Fruit fly (Drosophila melanogaster) whole organism, prepupa: ENCODE data around the gene CG13837.

Experiments used
- CG10631 ChIP-seq: fragments of 200-800 bp; sonication (Bioruptor generic); optimal IDR thresholded peaks from 2 replicates; lab custom pipeline; 2016; ENCODE audit warnings: missing biosample characterization, missing genetic modification characterization
- CG11902 ChIP-seq: fragments of 200-800 bp; sonication (Bioruptor generic); optimal IDR thresholded peaks from 3 replicates; lab custom pipeline; 2016; ENCODE audit warnings: missing biosample characterization, missing genetic modification characterization
- CG16779 ChIP-seq: fragments of 200-800 bp; sonication (Bioruptor generic); optimal IDR thresholded peaks from 3 replicates; lab custom pipeline; 2017; ENCODE audit warnings: missing biosample characterization, mild to moderate bottlenecking, missing genetic modification characterization
- CG8119 ChIP-seq: fragments of 200-800 bp; sonication (Bioruptor generic); IDR thresholded peaks from 3 replicates; pipeline ENCODE4 v1.3.6; 2022; ENCODE audit warnings: missing biosample characterization, missing genetic modification characterization
- Eip75B ChIP-seq: fragments of 200-800 bp; sonication (Bioruptor generic); optimal IDR thresholded peaks from 3 replicates; lab custom pipeline; 2016; ENCODE audit warnings: missing biosample characterization, missing genetic modification characterization
- Ets21C ChIP-seq: fragments of 200-800 bp; sonication (Bioruptor generic); optimal IDR thresholded peaks from 3 replicates; lab custom pipeline; 2016; ENCODE audit warnings: missing biosample characterization, missing genetic modification characterization
- Gug ChIP-seq: fragments of 200-800 bp; sonication (Bioruptor generic); IDR thresholded peaks from 2 replicates; pipeline ENCODE4 v1.3.6; 2022; ENCODE audit warnings: missing biosample characterization, missing genetic modification characterization
- eg ChIP-seq: fragments of 200-800 bp; sonication (Bioruptor generic); IDR thresholded peaks from 3 replicates; pipeline ENCODE4 v1.3.6; 2022; ENCODE audit warnings: missing biosample characterization, missing genetic modification characterization
- ss ChIP-seq, 2 experiments: fragments of 200-800 bp; sonication (Bioruptor generic); optimal IDR thresholded peaks; 2 replicates in 1 of 2; 3 replicates in 1 of 2; lab custom pipeline; 2017 to 2018; ENCODE audit warnings: mild to moderate bottlenecking in 2 of 2, missing biosample characterization in 2 of 2, missing genetic modification characterization in 2 of 2, moderate library complexity in 1 of 2

- TF ChIP-seq CG11902 (GFP tag; lab: Kevin White, UChicago) (no peak), eg (GFP tag; lab: Robert Waterston, UW) (peak; percentile 49; the same call in 1 of the 3 replicates), Gug (no peak), CG16779 (no peak), CG8119 (GFP tag; lab: Robert Waterston, UW) (no peak), ss (GFP tag; optimal IDR thresholded peaks at IDR 0.05; lab: Kevin White, UChicago) (no peak), Ets21C (GFP tag; lab: Kevin White, UChicago) (no peak), Eip75B (no peak), CG10631 (GFP tag; lab: Kevin White, UChicago) (no peak)
Observed at dm6 chr3R:23053936-23054335, 10.1 kb downstream of the CG13837 start, which contains the start of gene p53.
